Worm (Caenorhabditis elegans): ENCODE measurements around the gene ZK84.5.
A peak's percentile ranks its signal among the peaks of the same experiment; 100 is the strongest.

Gene ZK84.5

ce11 chrII:6016410-6016809 lies at the start of gene ZK84.5:
TSS of gene ZK84.5 (minus strand) at chrII:6016510.
- TF ChIP-seq B0310.2 (tag; optimal IDR thresholded peaks at IDR 0.05) (no peak), tra-4 (tag; optimal IDR thresholded peaks at IDR 0.05) (no peak), pes-1 (GFP tag; IDR thresholded peaks at IDR 0.05) (no peak), ceh-13 (GFP tag; optimal IDR thresholded peaks at IDR 0.05) (no peak), flt-1 (GFP tag; IDR thresholded peaks at IDR 0.05) (no peak), ets-7 (tag; optimal IDR thresholded peaks at IDR 0.05) (no peak), tbx-37 (GFP tag; conservative IDR thresholded peaks at IDR 0.05) (no peak), ama-1 (optimal IDR thresholded peaks at IDR 0.05) (no peak), hnd-1 (tag; optimal IDR thresholded peaks at IDR 0.05) (no peak)

ce11 chrII:6061495-6061894 lies 45.2 kb upstream of the ZK84.5 start:
- TF ChIP-seq tbx-37 (GFP tag; conservative IDR thresholded peaks at IDR 0.05) (peak; percentile 91), B0310.2 (tag; optimal IDR thresholded peaks at IDR 0.05) (no peak)

DNA sequence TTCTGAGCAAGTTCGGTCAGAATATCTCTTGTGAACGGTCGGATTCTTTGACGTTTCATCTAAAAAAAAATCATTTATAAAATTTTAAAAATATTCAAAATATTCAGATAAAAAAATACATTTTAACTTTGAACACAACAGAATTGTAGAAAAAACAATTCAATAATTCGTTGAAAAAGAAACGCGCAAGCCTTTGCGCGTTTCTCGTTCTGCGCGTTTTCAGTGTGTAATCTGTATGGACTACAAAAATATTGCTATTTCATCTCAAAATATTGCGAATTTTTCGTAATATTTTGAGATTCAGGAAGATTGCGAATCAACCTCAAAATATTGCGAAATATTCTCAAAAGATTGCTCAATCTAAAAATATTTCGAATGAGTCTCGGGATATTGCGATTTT lies 39.6 kb upstream of the ZK84.5 start, which contains the start of gene R12C12.7:
TSS of gene R12C12.7 (minus strand) at position 59 of the 400 bp plus-strand sequence.
- no peak for TF ChIP-seq tbx-37 (GFP tag; conservative IDR thresholded peaks at IDR 0.05)
- TF ChIP-seq tbx-11 (GFP tag; IDR thresholded peaks at IDR 0.05): 0 out of 2 replicates have a peak, but pooled peaks have one; percentile 26
- no peak for TF ChIP-seq aly-1 (tag; optimal IDR thresholded peaks at IDR 0.05)
- peak; percentile 9 for TF ChIP-seq F13C5.2 (tag; optimal IDR thresholded peaks at IDR 0.05)
- TF ChIP-seq sea-1 (GFP tag; conservative IDR thresholded peaks at IDR 0.05): no peak
- TF ChIP-seq pes-1 (GFP tag; IDR thresholded peaks at IDR 0.05): no peak
- TF ChIP-seq ets-7 (tag; optimal IDR thresholded peaks at IDR 0.05): no peak

DNA sequence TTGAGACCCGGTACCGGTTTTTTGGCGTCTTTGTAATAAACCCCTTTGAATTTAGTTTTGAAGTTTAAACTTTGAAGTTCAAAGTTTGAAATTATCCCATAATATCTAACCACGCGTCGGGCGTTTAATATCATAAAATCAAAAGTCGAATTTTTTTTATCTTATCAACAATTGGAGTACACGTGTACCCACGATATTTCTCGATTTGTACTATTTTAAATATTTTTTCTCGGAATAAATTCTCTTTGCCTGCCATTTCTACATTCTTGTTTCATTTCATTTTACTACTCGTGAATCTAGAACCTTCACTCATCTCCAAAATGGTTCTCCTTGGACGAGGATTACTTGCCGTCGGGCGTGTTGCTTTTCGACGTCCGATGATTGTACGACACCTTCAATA lies 33.8 kb upstream of the ZK84.5 start, which contains the start of gene gldc-1:
TSS of gene gldc-1 (plus strand) at position 301 of the 400 bp plus-strand sequence.
- TF ChIP-seq hmbx-1 (tag; optimal IDR thresholded peaks at IDR 0.05) (no peak), tbx-37 (GFP tag; conservative IDR thresholded peaks at IDR 0.05) (no peak)

DNA sequence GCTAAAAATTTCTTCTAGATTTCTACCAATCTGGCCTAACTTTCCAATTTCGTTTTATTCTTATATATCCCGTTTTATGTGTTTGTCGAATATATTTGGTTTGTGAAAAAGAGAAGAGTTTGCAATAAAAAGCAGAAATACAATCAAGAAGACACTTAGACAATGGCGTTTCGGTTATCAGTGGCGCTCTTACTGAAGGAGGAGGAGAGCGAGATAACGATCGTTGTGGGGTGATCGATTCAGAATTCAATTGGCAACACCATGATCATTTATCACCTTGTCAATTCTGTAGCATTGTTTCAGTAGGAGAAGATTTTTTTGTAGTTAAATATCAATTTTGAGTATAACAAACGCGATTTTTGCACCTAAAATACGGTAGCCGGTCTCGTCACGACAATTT lies 33.2 kb upstream of the ZK84.5 start:
- no peak for TF ChIP-seq aly-1 (tag; optimal IDR thresholded peaks at IDR 0.05)
- TF ChIP-seq sea-1 (GFP tag; conservative IDR thresholded peaks at IDR 0.05): no peak
- TF ChIP-seq ceh-36 (tag; optimal IDR thresholded peaks at IDR 0.05): no peak
- TF ChIP-seq ama-1 (optimal IDR thresholded peaks at IDR 0.05): no peak
- no peak for TF ChIP-seq tra-4 (tag; optimal IDR thresholded peaks at IDR 0.05)
- no peak for TF ChIP-seq pes-1 (GFP tag; IDR thresholded peaks at IDR 0.05)

- TF ChIP-seq sea-1 (GFP tag; conservative IDR thresholded peaks at IDR 0.05) (no peak), ceh-36 (tag; optimal IDR thresholded peaks at IDR 0.05) (peak; percentile 55), tbx-37 (GFP tag; conservative IDR thresholded peaks at IDR 0.05) (0 out of 2 replicates have a peak, but pooled peaks have one; percentile 13), ceh-13 (GFP tag; optimal IDR thresholded peaks at IDR 0.05) (no peak), flt-1 (GFP tag; IDR thresholded peaks at IDR 0.05) (peak; percentile 70), aly-1 (tag; optimal IDR thresholded peaks at IDR 0.05) (no peak), F13C5.2 (tag; optimal IDR thresholded peaks at IDR 0.05) (peak; percentile 71)
These were observed 31.4 kb upstream of the ZK84.5 start, which contains the start of the genes R12C12.6 and ran-5 for ce11 chrII:6047639-6048159. TSS of gene R12C12.6 (minus strand) at chrII:6047867. TSS of gene ran-5 (plus strand) at chrII:6048109.

ce11 chrII:6046023-6046631 lies 29.8 kb upstream of the ZK84.5 start:
- no peak for TF ChIP-seq tbx-11 (GFP tag; IDR thresholded peaks at IDR 0.05)
- TF ChIP-seq ceh-36 (tag; optimal IDR thresholded peaks at IDR 0.05): no peak
- TF ChIP-seq pes-1 (GFP tag; IDR thresholded peaks at IDR 0.05): no peak
- no peak for TF ChIP-seq flt-1 (GFP tag; IDR thresholded peaks at IDR 0.05)
- TF ChIP-seq tra-4 (tag; optimal IDR thresholded peaks at IDR 0.05): no peak
- TF ChIP-seq F13C5.2 (tag; optimal IDR thresholded peaks at IDR 0.05): no peak
- no peak for TF ChIP-seq hmg-4 (GFP tag; optimal IDR thresholded peaks at IDR 0.05)
- no peak for TF ChIP-seq hmbx-1 (tag; optimal IDR thresholded peaks at IDR 0.05)
- TF ChIP-seq aly-1 (tag; optimal IDR thresholded peaks at IDR 0.05): no peak
- TF ChIP-seq scrt-1 (GFP tag; IDR thresholded peaks at IDR 0.05): no peak
- no peak for TF ChIP-seq ceh-13 (GFP tag; optimal IDR thresholded peaks at IDR 0.05)
- no peak for TF ChIP-seq ets-7 (tag; optimal IDR thresholded peaks at IDR 0.05)
- no peak for TF ChIP-seq ama-1 (optimal IDR thresholded peaks at IDR 0.05)
- no peak for TF ChIP-seq B0310.2 (tag; optimal IDR thresholded peaks at IDR 0.05)

ce11 chrII:6045048-6045447 lies 28.7 kb upstream of the ZK84.5 start, which contains the start of gene R12C12.5:
TSS of gene R12C12.5 (minus strand) at chrII:6045148.
- no peak for TF ChIP-seq tbx-11 (GFP tag; IDR thresholded peaks at IDR 0.05)
- TF ChIP-seq scrt-1 (GFP tag; IDR thresholded peaks at IDR 0.05): no peak
- no peak for TF ChIP-seq ceh-13 (GFP tag; optimal IDR thresholded peaks at IDR 0.05)
- TF ChIP-seq hnd-1 (tag; optimal IDR thresholded peaks at IDR 0.05): no peak

DNA sequence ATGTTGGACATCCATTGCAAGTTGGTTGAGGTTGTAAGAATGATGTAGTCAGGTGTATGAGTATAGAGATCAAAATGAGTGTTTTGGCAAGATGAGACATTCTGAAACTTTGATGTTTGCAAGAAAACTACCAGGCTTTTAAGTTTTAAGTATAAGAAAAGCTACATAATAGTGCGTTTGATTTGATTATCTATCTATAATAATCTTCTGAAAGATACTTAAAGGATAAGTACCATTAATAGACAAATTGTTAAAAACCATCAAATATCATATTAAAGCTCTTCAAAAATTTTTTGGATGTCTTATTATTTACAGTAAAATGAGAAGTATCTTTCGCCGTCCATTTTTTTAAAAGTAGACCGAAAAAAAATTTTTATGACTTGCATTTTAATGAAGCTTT lies 26.9 kb upstream of the ZK84.5 start, which contains the start of gene R12C12.10:
TSS of gene R12C12.10 (minus strand) at position 101 of the 400 bp plus-strand sequence.
- TF ChIP-seq ceh-36 (tag; optimal IDR thresholded peaks at IDR 0.05) (no peak), tbx-11 (GFP tag; IDR thresholded peaks at IDR 0.05) (no peak)

All from whole organism, early embryonic.